Fruit fly (Drosophila melanogaster): ENCODE data around the gene CG14610.

The CG14610 gene

dm6 chr3R:7186242-7187092, 42.4 kb upstream of the CG14610 start, which contains the start of the genes CG10055 and lap (continued):
- no peak for TF ChIP-seq CG6765 (GFP tag; optimal IDR thresholded peaks at IDR 0.05)
- no peak for TF ChIP-seq CG3838 (GFP tag; optimal IDR thresholded peaks at IDR 0.05)
- TF ChIP-seq Blimp-1 (GFP tag; optimal IDR thresholded peaks at IDR 0.05) = no peak
- no peak for TF ChIP-seq kah (GFP tag; optimal IDR thresholded peaks at IDR 0.05)
- TF ChIP-seq CG5180 (GFP tag; optimal IDR thresholded peaks at IDR 0.05) = no peak
- TF ChIP-seq Optix (GFP tag; IDR thresholded peaks at IDR 0.05) = no peak
- TF ChIP-seq CG10959 (GFP tag; IDR thresholded peaks at IDR 0.05) = no peak
- peak; percentile 52; the same call in 2 of the 3 replicates for TF ChIP-seq CG16813 (GFP tag; IDR thresholded peaks at IDR 0.05; ENCODE audit: partially characterized antibody)
- no peak for TF ChIP-seq CG10147 (GFP tag; optimal IDR thresholded peaks at IDR 0.05)
- TF ChIP-seq CG34422 (GFP tag; IDR thresholded peaks at IDR 0.05) = peak; percentile 45; the same call in 1 of the 3 replicates
- TF ChIP-seq CG4854 (GFP tag; optimal IDR thresholded peaks at IDR 0.05) = no peak
- no peak for TF ChIP-seq dimm (GFP tag; IDR thresholded peaks at IDR 0.05)
- TF ChIP-seq CG10654 (GFP tag; optimal IDR thresholded peaks at IDR 0.05) = no peak
- TF ChIP-seq Elba2 (GFP tag; optimal IDR thresholded peaks at IDR 0.05) = no peak
- TF ChIP-seq Gug (GFP tag; IDR thresholded peaks at IDR 0.05) = no peak
- TF ChIP-seq HmgZ (tag; optimal IDR thresholded peaks at IDR 0.05) = no peak
- TF ChIP-seq CG10209 (GFP tag; optimal IDR thresholded peaks at IDR 0.05) = no peak
- peak; percentile 28 for TF ChIP-seq CG10267 (tag; optimal IDR thresholded peaks at IDR 0.05)
- TF ChIP-seq Side (GFP tag; optimal IDR thresholded peaks at IDR 0.05) = no peak
- TF ChIP-seq sug (tag; optimal IDR thresholded peaks at IDR 0.05) = no peak
- TF ChIP-seq trh (GFP tag; optimal IDR thresholded peaks at IDR 0.05) = no peak
- TF ChIP-seq bcd (GFP tag; optimal IDR thresholded peaks at IDR 0.05) = no peak
- TF ChIP-seq CG3995 (GFP tag; optimal IDR thresholded peaks at IDR 0.05) = no peak
- TF ChIP-seq NK7.1 (GFP tag; optimal IDR thresholded peaks at IDR 0.05) = no peak
- TF ChIP-seq CG14710 (tag; optimal IDR thresholded peaks at IDR 0.05) = no peak
- no peak for TF ChIP-seq PHDP (tag; optimal IDR thresholded peaks at IDR 0.05)
- no peak for TF ChIP-seq CG11560 (tag; IDR thresholded peaks at IDR 0.05)
- no peak for TF ChIP-seq rib (GFP tag; IDR thresholded peaks at IDR 0.05)
- no peak for TF ChIP-seq CG31365 (tag; optimal IDR thresholded peaks at IDR 0.05)
- no peak for TF ChIP-seq bowl (GFP tag; IDR thresholded peaks at IDR 0.05)
- no peak for TF ChIP-seq Nf-YC (tag; optimal IDR thresholded peaks at IDR 0.05)
- TF ChIP-seq aop (GFP tag; IDR thresholded peaks at IDR 0.05) = no peak
- TF ChIP-seq CG6254 (GFP tag; optimal IDR thresholded peaks at IDR 0.05) = no peak
- TF ChIP-seq D19B (GFP tag; optimal IDR thresholded peaks at IDR 0.05) = no peak
- no peak for TF ChIP-seq CG7786 (GFP tag; optimal IDR thresholded peaks at IDR 0.05)
- no peak for TF ChIP-seq H15 (GFP tag; IDR thresholded peaks at IDR 0.05)
- TF ChIP-seq CG9215 (GFP tag; IDR thresholded peaks at IDR 0.05) = no peak
- no peak for TF ChIP-seq vnd (GFP tag; IDR thresholded peaks at IDR 0.05; ENCODE audit: partially characterized antibody)
- no peak for TF ChIP-seq crc (GFP tag; optimal IDR thresholded peaks at IDR 0.05)
- peak; percentile 22 for TF ChIP-seq stwl (tag; optimal IDR thresholded peaks at IDR 0.05)
- TF ChIP-seq cg (GFP tag; optimal IDR thresholded peaks at IDR 0.05) = no peak
- TF ChIP-seq crp (GFP tag; optimal IDR thresholded peaks at IDR 0.05) = peak in 1 of 2 experiments; percentile 4
- TF ChIP-seq z (GFP tag; IDR thresholded peaks at IDR 0.05) = no peak
- peak; percentile 47; the same call in 1 of the 2 replicates for TF ChIP-seq bbx (GFP tag; IDR thresholded peaks at IDR 0.05; ENCODE audit: partially characterized antibody)
- TF ChIP-seq CG13894 (tag; optimal IDR thresholded peaks at IDR 0.05) = no peak
- TF ChIP-seq kni (GFP tag; optimal IDR thresholded peaks at IDR 0.05) = no peak
- no peak for TF ChIP-seq zen2 (GFP tag; IDR thresholded peaks at IDR 0.05; ENCODE audit: partially characterized antibody)
- TF ChIP-seq CG15696 (tag; optimal IDR thresholded peaks at IDR 0.05) = no peak
- TF ChIP-seq peb (GFP tag; IDR thresholded peaks at IDR 0.05) = no peak
